Fruit fly (Drosophila melanogaster) S2 (cell line): ENCODE data around the gene CG15818.

Experiments
- CG8478 ChIP-seq: fragments of >200 bp; optimal IDR thresholded peaks from 2 replicates; lab custom pipeline; 2018
- CTCF ChIP-seq, 2 experiments: fragments of >200 bp; optimal IDR thresholded peaks; 2 replicates each; lab custom pipeline; 2018

Gene CG15818

dm6 chr2L:7411947-7412621 is 1.4 kb downstream of the CG15818 start, which contains the start of gene chm:
chm (plus strand) TSS chr2L:7412417.
- TF ChIP-seq CTCF (optimal IDR thresholded peaks at IDR 0.05; lab: Kevin White, UChicago): peak in 1 of 2 experiments; percentile 36
- no peak for TF ChIP-seq CG8478

DNA sequence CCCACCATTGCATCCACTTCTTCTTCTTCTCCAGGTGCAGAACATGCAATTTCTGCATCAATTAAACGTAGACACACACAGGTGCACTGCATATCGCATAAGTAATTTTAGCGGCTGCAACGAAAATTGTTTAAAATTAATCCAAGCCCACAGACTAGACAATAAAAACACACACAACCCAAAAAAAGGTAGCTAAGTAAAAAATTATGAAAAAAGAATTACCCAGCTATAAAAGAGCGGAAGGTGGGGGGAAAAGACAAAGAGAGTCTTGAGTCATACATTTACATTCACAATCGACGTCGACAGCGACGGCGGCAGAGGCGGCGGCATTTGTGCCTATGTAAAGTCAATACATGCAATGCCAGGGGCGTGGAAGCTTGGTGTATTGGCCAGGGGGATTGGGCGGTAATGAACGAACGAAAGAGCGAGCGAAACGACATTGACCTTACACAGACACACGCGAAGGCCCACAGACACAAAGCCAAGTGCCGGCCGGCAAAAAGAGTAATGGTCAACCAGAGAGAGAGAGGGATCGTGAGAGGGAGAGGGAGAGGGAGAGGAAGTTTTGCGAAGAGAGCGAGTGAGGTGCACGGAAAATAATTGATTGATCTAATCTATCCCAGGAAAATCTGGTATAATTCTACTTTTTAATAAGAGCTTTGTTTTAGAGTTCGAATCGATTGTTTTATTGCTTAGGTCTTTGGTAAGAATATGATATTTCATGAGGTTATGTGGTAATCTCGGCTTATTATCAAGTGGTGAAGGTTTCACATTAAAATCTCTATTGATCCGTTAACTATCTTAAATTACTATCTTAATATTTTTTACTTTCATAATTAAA is 7.7 kb downstream of the CG15818 start:
- no peak for TF ChIP-seq CTCF (optimal IDR thresholded peaks at IDR 0.05; lab: Kevin White, UChicago)
- TF ChIP-seq CG8478: no peak

DNA sequence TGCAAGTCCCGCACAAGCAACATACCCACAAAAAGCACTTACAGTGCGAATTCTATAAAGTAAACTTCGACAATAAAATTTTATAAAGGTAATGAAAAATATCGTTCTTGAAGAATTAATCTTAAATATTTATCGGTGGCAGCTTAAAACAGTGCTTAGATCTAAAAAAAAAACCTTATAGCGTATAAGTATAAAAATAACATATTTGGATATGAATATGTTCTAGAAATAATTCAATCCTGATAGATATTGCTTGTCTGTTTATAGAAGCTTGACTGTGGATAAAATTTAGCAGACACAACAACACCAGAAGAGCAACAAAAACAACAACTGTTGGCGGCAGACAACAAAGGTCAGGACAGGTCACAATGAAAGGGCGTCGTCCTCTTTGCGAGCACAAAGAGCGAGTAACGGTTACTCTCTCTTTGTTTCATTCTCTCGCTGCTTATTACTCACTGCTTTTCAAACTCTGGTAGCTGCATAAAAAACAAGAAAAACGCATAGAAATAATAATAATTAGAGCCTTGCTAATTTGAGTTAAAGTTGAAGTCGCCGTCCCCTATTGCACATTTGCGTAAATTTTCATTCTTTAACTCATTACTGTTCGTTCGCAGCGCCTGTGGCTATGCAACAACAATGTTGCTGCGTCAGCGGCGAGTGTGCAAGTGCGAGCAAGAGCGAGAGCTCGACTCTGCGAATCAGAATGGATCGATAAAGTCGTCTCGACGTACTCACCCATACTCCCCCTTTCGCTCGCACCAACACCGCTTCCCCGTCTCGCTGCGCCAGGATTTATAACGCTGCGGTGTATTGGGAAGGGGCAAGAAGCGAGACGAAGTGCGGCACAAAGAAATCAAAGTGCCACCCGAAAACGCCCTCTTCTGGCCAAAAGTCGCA is 8.9 kb downstream of the CG15818 start:
- TF ChIP-seq CTCF (optimal IDR thresholded peaks at IDR 0.05; lab: Kevin White, UChicago) (peak; percentile 85 to 90), CG8478 (no peak)

dm6 chr2L:7420305-7421287 is 9.9 kb downstream of the CG15818 start:
- TF ChIP-seq CTCF (optimal IDR thresholded peaks at IDR 0.05; lab: Kevin White, UChicago) (no peak), CG8478 (no peak)

DNA sequence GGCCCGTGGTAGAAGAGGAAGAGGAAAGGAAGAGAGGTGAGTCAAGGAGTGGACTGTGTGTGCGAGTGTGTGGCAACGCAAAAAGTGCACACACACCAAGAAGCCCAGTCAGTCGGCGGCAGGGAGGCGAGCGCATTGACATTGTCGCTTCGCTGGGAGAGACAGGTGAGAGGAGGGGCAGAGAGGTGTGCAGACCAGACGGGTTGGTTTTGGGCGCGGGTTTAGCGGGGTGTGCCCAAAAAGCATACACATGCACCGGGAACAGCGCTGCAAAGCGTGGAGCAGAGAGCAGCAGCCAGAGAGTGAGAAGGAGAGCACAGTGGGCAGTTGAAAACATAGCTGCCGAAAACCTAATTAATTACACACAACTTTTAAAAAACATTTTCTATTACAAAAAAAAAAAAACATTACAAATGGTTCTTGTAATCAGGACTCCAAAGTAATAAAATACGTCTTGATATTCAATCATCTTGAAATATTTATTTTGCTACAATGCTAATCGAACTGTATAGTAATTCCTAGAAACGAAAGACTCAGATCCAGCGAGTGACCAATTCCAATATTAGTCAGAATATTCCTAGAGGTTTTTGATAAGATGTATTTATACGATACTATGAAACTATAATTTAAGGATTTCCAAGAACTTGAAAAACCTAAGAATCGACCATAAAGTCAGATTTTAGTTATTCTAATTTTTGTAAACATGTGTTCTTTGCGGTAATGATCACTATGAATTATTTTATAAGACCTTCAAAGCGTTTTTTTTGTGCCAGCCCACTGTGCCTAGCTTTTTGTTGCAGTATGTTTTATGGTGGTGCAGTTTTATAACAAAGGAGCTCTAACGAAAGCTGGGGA is 11.9 kb downstream of the CG15818 start:
- TF ChIP-seq CG8478: no peak
- TF ChIP-seq CTCF (optimal IDR thresholded peaks at IDR 0.05; lab: Kevin White, UChicago): no peak

DNA sequence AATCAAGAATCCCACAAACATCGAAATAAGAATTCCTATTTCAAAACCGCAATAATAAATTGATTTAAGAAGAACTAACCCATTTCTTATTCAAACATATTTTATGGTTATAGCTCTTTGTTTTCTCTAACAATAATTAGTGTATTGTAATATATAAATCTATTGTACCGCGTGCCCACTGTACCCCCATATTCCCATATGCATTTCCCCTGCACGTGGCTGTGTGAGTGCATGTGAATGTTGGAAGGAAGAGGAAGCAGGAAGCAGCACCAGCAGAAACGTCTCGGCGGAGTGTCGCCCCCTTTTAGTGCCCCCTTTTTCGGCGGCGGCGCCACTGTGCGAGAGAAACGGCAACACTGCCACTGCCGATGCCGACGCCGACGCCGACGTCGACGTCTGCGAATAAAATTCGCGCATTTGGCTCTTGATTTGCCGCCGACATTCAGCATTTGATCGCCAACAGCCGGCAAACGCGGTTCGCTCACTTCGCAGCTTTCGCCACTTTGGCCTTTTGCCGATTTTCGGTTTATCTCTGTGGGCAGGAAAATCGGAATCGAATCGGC is 12.7 kb downstream of the CG15818 start:
- no peak for TF ChIP-seq CG8478
- TF ChIP-seq CTCF (optimal IDR thresholded peaks at IDR 0.05; lab: Kevin White, UChicago): peak; percentile 78 to 79

DNA sequence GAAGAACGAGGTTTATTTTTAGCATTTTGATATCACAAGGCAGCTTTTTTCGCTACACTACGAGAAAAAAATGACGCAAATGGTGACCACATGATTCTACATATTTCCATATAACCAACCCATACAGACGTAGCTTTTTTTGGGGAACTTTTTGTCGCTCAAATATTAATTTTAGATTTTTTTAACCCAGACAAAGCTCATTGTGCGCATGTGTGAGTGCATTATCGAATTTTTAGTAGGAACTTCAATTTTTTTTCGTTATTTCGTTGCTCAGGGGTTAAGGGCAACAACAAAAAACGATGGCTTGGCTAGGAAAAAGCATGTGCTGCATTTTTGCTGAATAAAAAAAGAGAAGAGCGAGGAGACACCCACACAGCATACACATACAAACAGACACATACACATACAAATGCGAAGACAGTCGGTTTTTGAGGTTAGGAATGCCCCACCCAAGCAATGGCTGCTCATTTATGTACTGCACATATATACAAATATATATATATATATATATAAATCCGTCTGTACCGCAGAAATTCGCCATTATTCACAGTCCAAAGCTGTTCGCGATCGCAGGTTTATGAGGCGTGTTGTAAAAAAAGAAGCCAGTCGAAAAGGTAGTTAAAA is 13.7 kb downstream of the CG15818 start:
- TF ChIP-seq CG8478 (no peak), CTCF (optimal IDR thresholded peaks at IDR 0.05; lab: Kevin White, UChicago) (no peak)

- no peak for TF ChIP-seq CTCF (optimal IDR thresholded peaks at IDR 0.05; lab: Kevin White, UChicago)
- TF ChIP-seq CG8478: no peak
Observed at dm6 chr2L:7424907-7425689, 14.4 kb downstream of the CG15818 start.

- TF ChIP-seq CTCF (optimal IDR thresholded peaks at IDR 0.05; lab: Kevin White, UChicago): no peak
- no peak for TF ChIP-seq CG8478
Observed at dm6 chr2L:7425690-7426056, 15.0 kb downstream of the CG15818 start.

DNA sequence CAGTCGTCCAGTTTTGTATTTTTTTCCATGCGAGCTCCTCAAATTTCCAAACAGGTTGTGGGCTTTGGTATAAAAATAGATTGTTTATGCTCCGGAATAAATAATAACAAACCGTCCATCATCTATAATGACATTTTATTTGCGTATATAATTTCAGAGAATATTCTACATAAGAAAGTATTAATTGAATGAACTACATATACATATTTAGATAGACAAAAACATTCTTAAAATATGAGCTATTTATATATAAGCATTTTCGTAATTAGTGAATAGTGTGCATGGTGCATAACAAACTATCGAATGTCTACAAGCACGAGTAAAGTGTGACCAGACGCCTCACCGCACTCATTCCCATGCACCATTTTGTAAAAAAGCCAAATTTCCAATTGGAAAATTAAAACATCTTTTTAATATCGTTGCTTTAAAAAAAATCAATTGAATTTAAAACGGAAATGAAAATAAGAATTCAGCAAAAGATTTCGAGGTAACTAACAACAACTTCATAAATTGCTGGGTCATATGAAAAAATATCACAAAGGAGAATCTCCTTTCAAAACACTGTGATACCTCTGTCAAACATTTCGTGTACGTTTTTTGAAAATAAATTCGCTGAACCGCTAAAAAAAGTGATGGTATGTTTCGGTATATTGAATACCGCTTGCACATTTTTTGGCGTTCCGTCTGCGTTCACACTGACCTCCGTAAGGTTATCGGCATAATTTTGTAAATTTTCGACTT is 15.8 kb downstream of the CG15818 start, which contains the start of gene muc:
TSS of gene muc (plus strand) at position 541 of the 741 bp plus-strand sequence.
- TF ChIP-seq CTCF (optimal IDR thresholded peaks at IDR 0.05; lab: Kevin White, UChicago) (no peak), CG8478 (no peak)
